Worm (Caenorhabditis elegans) whole organism, L3 larva: ENCODE data around the gene fbxb-54.

ENCODE experiments used
- ama-1 ChIP-seq: fragments of 150-350 bp; optimal IDR thresholded peaks from 2 replicates; lab custom pipeline; 2018
- fkh-10 ChIP-seq: sonication (generic microtip); optimal IDR thresholded peaks from 2 replicates; lab custom pipeline; 2017; ENCODE audit warnings: missing biosample characterization, missing genetic modification reagents, missing genetic modification characterization
- fos-1 ChIP-seq: fragments of 150-350 bp; optimal IDR thresholded peaks from 2 replicates; lab custom pipeline; 2014; ENCODE audit warnings: missing biosample characterization, missing genetic modification characterization
- tbx-2 ChIP-seq: sonication (generic microtip); optimal IDR thresholded peaks from 2 replicates; lab custom pipeline; 2016; ENCODE audit warnings: mild to moderate bottlenecking, missing genetic modification characterization, missing compliant biosample characterization
- ztf-11 ChIP-seq: fragments of 150-350 bp; optimal IDR thresholded peaks from 2 replicates; lab custom pipeline; 2014; ENCODE audit warnings: missing biosample characterization, missing genetic modification characterization

DNA sequence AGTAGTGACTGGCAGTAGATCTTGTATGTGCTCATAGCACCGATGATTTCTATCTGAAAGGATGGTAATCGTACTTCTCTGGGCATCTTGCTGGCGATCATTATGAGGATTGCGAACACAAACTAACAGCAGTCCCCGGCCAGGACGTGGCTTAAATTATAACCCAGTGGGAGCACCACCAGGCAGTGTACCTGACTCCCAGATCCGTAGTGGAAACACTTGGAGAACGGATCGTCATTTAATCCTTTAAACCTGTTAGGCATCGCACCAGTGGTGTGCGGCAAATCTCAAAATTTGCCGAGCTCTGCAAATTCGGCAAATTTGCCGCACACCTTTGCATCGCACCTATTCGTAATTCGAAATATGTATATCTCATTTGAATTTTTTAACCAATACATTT is 11.5 kb upstream of the fbxb-54 start, which contains the start of gene K05F6.8:
- TF ChIP-seq fkh-10 (GFP tag; lab: Kevin White, UChicago) (no peak), fos-1 (tag; lab: Kevin White, UChicago) (no peak), ama-1 (lab: Kevin White, UChicago) (no peak), ztf-11 (tag; lab: Kevin White, UChicago) (no peak), tbx-2 (no peak)
